Fruit fly (Drosophila melanogaster) whole organism, pupa: ENCODE measurements around the gene CG31268.
A peak's percentile ranks its signal among the peaks of the same experiment; 100 is the strongest.

Experiments used
- CG14655 ChIP-seq: fragments of 200-800 bp; sonication (Bioruptor generic); optimal IDR thresholded peaks from 3 replicates; lab custom pipeline; 2017; ENCODE audit warnings: mild to moderate bottlenecking, missing biosample characterization, missing genetic modification reagents, missing genetic modification characterization
- CG15710 ChIP-seq: fragments of 200-800 bp; sonication (Bioruptor generic); optimal IDR thresholded peaks from 2 replicates; lab custom pipeline; 2018; ENCODE audit warnings: missing biosample characterization, mild to moderate bottlenecking, missing genetic modification characterization, moderate library complexity
- CG8159 ChIP-seq: fragments of 200-800 bp; sonication (Bioruptor generic); optimal IDR thresholded peaks from 3 replicates; lab custom pipeline; 2018; ENCODE audit warnings: missing biosample characterization, mild to moderate bottlenecking, missing genetic modification characterization, moderate library complexity
- CG8301 ChIP-seq: fragments of 200-800 bp; sonication (Bioruptor generic); optimal IDR thresholded peaks from 2 replicates; lab custom pipeline; 2018; ENCODE audit warnings: missing biosample characterization, mild to moderate bottlenecking, missing genetic modification characterization
- CG9948 ChIP-seq: fragments of 200-800 bp; sonication (Bioruptor generic); optimal IDR thresholded peaks from 2 replicates; lab custom pipeline; 2018; ENCODE audit warnings: missing biosample characterization, mild to moderate bottlenecking, missing genetic modification characterization, moderate library complexity
- EcR ChIP-seq: fragments of 200-800 bp; sonication (Bioruptor generic); optimal IDR thresholded peaks from 3 replicates; lab custom pipeline; 2019; ENCODE audit warnings: missing biosample characterization, missing genetic modification characterization, mild to moderate bottlenecking, moderate library complexity, missing genetic modification reagents
- Pif1A ChIP-seq: fragments of 200-800 bp; sonication (Bioruptor generic); optimal IDR thresholded peaks from 3 replicates; lab custom pipeline; 2016; ENCODE audit warnings: missing biosample characterization, missing genetic modification characterization
- Snoo ChIP-seq: fragments of 200-800 bp; sonication (Bioruptor generic); optimal IDR thresholded peaks from 3 replicates; lab custom pipeline; 2017; ENCODE audit warnings: missing biosample characterization, mild to moderate bottlenecking, missing genetic modification characterization, inconsistent platforms
- fd96Ca ChIP-seq: fragments of 200-800 bp; sonication (Bioruptor generic); IDR thresholded peaks from 3 replicates; pipeline ENCODE4 v1.3.6; 2022; ENCODE audit warnings: missing biosample characterization, missing genetic modification characterization
- gl ChIP-seq: fragments of 200-800 bp; sonication (Bioruptor generic); optimal IDR thresholded peaks from 2 replicates; lab custom pipeline; 2018; ENCODE audit warnings: missing biosample characterization, mild to moderate bottlenecking, missing genetic modification characterization
- rn ChIP-seq: fragments of 200-800 bp; sonication (Bioruptor generic); IDR thresholded peaks from 2 replicates; pipeline ENCODE4 v1.3.6; 2022; ENCODE audit warnings: missing biosample characterization, missing genetic modification characterization

- TF ChIP-seq Snoo (no peak), CG8301 (tag; lab: Kevin White, UChicago) (no peak), CG8159 (tag; lab: Kevin White, UChicago) (no peak), EcR (peak; percentile 31), CG14655 (GFP tag; lab: Kevin White, UChicago) (no peak), CG15710 (tag; lab: Kevin White, UChicago) (no peak), CG9948 (no peak), rn (GFP tag; lab: Robert Waterston, UW) (no peak), fd96Ca (GFP tag; lab: Robert Waterston, UW) (no peak), gl (tag; lab: Kevin White, UChicago) (no peak), Pif1A (GFP tag; lab: Kevin White, UChicago) (no peak)
These were observed 23.5 kb upstream of the CG31268 start, which contains the start of gene CG8907 for dm6 chr3R:17008018-17008674.
